Fruit fly (Drosophila melanogaster) whole organism, embryonic: ENCODE data around the gene Polr2I.
A peak's percentile ranks its signal among the peaks of the same experiment; 100 is the strongest.

Experiments
- Awh ChIP-seq: fragments of 200-800 bp; sonication (Bioruptor generic); IDR thresholded peaks from 2 replicates; pipeline ENCODE4, ENCODE4 v1.3.6; 2022; ENCODE audit warnings: missing biosample characterization, missing genetic modification characterization
- C15 ChIP-seq: fragments of 200-800 bp; sonication (Bioruptor generic); IDR thresholded peaks from 3 replicates; pipeline ENCODE4 v1.3.6; 2022; ENCODE audit warnings: missing biosample characterization, missing genetic modification characterization
- CG10462 ChIP-seq: fragments of 200-800 bp; sonication (Bioruptor generic); optimal IDR thresholded peaks from 2 replicates; lab custom pipeline; 2016; ENCODE audit warnings: missing biosample characterization, missing genetic modification characterization
- CG13775 ChIP-seq: fragments of 200-800 bp; sonication (Bioruptor generic); optimal IDR thresholded peaks from 3 replicates; lab custom pipeline; 2017; ENCODE audit warnings: missing biosample characterization, mild to moderate bottlenecking, missing genetic modification characterization
- CG14014 ChIP-seq: fragments of 200-800 bp; sonication (Bioruptor generic); IDR thresholded peaks from 2 replicates; pipeline ENCODE4 v1.3.6; 2022; ENCODE audit warnings: missing biosample characterization, missing genetic modification characterization
- CG14050 ChIP-seq: fragments of 200-800 bp; sonication (Bioruptor generic); IDR thresholded peaks from 3 replicates; pipeline ENCODE4 v1.3.6; 2022; ENCODE audit warnings: missing biosample characterization, missing genetic modification characterization
- CG1603 ChIP-seq: fragments of 200-800 bp; sonication (Bioruptor generic); optimal IDR thresholded peaks from 2 replicates; lab custom pipeline; 2019; ENCODE audit warnings: missing biosample characterization, mild to moderate bottlenecking, missing genetic modification characterization, moderate library complexity
- CG16813 ChIP-seq: fragments of 200-800 bp; sonication (Bioruptor generic); IDR thresholded peaks from 3 replicates; pipeline ENCODE4 v1.3.6; 2022; ENCODE audit warnings: missing biosample characterization, missing genetic modification characterization; ENCODE audit not compliant: partially characterized antibody
- CG18599 ChIP-seq: fragments of 200-800 bp; sonication (Bioruptor generic); optimal IDR thresholded peaks from 3 replicates; lab custom pipeline; 2017; ENCODE audit warnings: missing biosample characterization, missing genetic modification characterization, mild to moderate bottlenecking, moderate library complexity, missing genetic modification reagents
- CG2889 ChIP-seq: fragments of 200-800 bp; sonication (Bioruptor generic); IDR thresholded peaks from 3 replicates; pipeline ENCODE4 v1.3.6; 2022; ENCODE audit warnings: missing biosample characterization, missing genetic modification characterization
- CG33213 ChIP-seq: fragments of 200-800 bp; sonication (Bioruptor generic); optimal IDR thresholded peaks from 3 replicates; lab custom pipeline; 2016; ENCODE audit warnings: missing biosample characterization, missing genetic modification characterization
- CG33557 ChIP-seq: fragments of 200-800 bp; sonication (Bioruptor generic); optimal IDR thresholded peaks from 2 replicates; lab custom pipeline; 2019; ENCODE audit warnings: missing biosample characterization, mild to moderate bottlenecking, missing genetic modification characterization, moderate library complexity
- CG3995 ChIP-seq: fragments of 200-800 bp; sonication (Bioruptor generic); optimal IDR thresholded peaks from 3 replicates; lab custom pipeline; 2016; ENCODE audit warnings: missing biosample characterization, missing genetic modification characterization
- CG4820 ChIP-seq: fragments of 200-800 bp; sonication (Bioruptor generic); optimal IDR thresholded peaks from 3 replicates; lab custom pipeline; 2016; ENCODE audit warnings: missing biosample characterization, missing genetic modification characterization
- CG5953 ChIP-seq: fragments of 200-800 bp; sonication (Bioruptor generic); IDR thresholded peaks from 2 replicates; pipeline ENCODE4 v1.3.6; 2022; ENCODE audit warnings: missing biosample characterization, missing genetic modification characterization
- CG6254 ChIP-seq: fragments of 200-800 bp; sonication (Bioruptor generic); optimal IDR thresholded peaks from 3 replicates; lab custom pipeline; 2017; ENCODE audit warnings: mild to moderate bottlenecking, missing biosample characterization, missing genetic modification reagents, missing genetic modification characterization
- CG7556 ChIP-seq: fragments of 200-800 bp; sonication (Bioruptor generic); optimal IDR thresholded peaks from 2 replicates; lab custom pipeline; 2017; ENCODE audit warnings: missing biosample characterization, mild to moderate bottlenecking, missing genetic modification characterization
- CG9797 ChIP-seq: fragments of 200-800 bp; sonication (Bioruptor generic); optimal IDR thresholded peaks from 3 replicates; lab custom pipeline; 2018; ENCODE audit warnings: missing biosample characterization, mild to moderate bottlenecking, missing genetic modification characterization
- CG9876 ChIP-seq: fragments of 200-800 bp; sonication (Bioruptor generic); optimal IDR thresholded peaks from 2 replicates; lab custom pipeline; 2016; ENCODE audit warnings: missing biosample characterization, missing genetic modification characterization
- Camta ChIP-seq: fragments of 200-800 bp; sonication (Bioruptor generic); optimal IDR thresholded peaks from 2 replicates; lab custom pipeline; 2016; ENCODE audit warnings: missing biosample characterization, missing genetic modification characterization
- Dek ChIP-seq: fragments of 200-800 bp; sonication (Bioruptor generic); optimal IDR thresholded peaks from 3 replicates; lab custom pipeline; 2019; ENCODE audit warnings: missing biosample characterization, mild to moderate bottlenecking, missing genetic modification characterization, moderate library complexity
- Hand ChIP-seq: fragments of 200-800 bp; sonication (Bioruptor generic); optimal IDR thresholded peaks from 2 replicates; lab custom pipeline; 2017; ENCODE audit warnings: mild to moderate bottlenecking, missing biosample characterization, missing genetic modification reagents, missing genetic modification characterization
- Hmx ChIP-seq: fragments of 200-800 bp; sonication (Bioruptor generic); optimal IDR thresholded peaks from 2 replicates; lab custom pipeline; 2016; ENCODE audit warnings: missing biosample characterization, missing genetic modification characterization
- Hr51 ChIP-seq, 2 experiments: fragments of 200-800 bp; sonication (Bioruptor generic); optimal IDR thresholded peaks; 2 replicates in 1 of 2; 3 replicates in 1 of 2; lab custom pipeline; 2016 to 2018; ENCODE audit warnings: missing biosample characterization in 2 of 2, missing genetic modification characterization in 2 of 2, mild to moderate bottlenecking in 1 of 2, moderate library complexity in 1 of 2
- Hr78 ChIP-seq, 2 experiments: fragments of 200-800 bp in 1 of 2; fragments of >200 bp in 1 of 2; sonication (Bioruptor generic) in 1 of 2; optimal IDR thresholded peaks; 2 replicates each; lab custom pipeline; 2017 to 2019; ENCODE audit warnings: missing biosample characterization in 2 of 2, missing genetic modification characterization in 2 of 2, mild to moderate bottlenecking in 1 of 2, moderate library complexity in 1 of 2
- MTF-1 ChIP-seq: fragments of 200-800 bp; sonication (Bioruptor generic); optimal IDR thresholded peaks from 2 replicates; lab custom pipeline; 2018; ENCODE audit warnings: missing biosample characterization, mild to moderate bottlenecking, missing genetic modification characterization, borderline replicate concordance
- NC2β ChIP-seq: fragments of 200-800 bp; sonication (Bioruptor generic); optimal IDR thresholded peaks from 2 replicates; lab custom pipeline; 2016; ENCODE audit warnings: missing biosample characterization, missing genetic modification characterization
- Scr ChIP-seq: fragments of 200-800 bp; sonication (Bioruptor generic); IDR thresholded peaks from 2 replicates; pipeline ENCODE4 v1.3.6; 2022; ENCODE audit warnings: missing biosample characterization, missing genetic modification characterization; ENCODE audit not compliant: partially characterized antibody
- Sin3A ChIP-seq: fragments of >200 bp; optimal IDR thresholded peaks from 2 replicates; lab custom pipeline; 2018
- Sox100B ChIP-seq: fragments of 200-800 bp; sonication (Bioruptor generic); optimal IDR thresholded peaks from 3 replicates; lab custom pipeline; 2018; ENCODE audit warnings: missing biosample characterization, mild to moderate bottlenecking, missing genetic modification characterization
- Sry-β ChIP-seq: fragments of 200-800 bp; sonication (Bioruptor generic); optimal IDR thresholded peaks from 2 replicates; lab custom pipeline; 2018; ENCODE audit warnings: missing biosample characterization, mild to moderate bottlenecking, missing genetic modification characterization, moderate library complexity
- ara ChIP-seq: fragments of 200-800 bp; sonication (Bioruptor generic); IDR thresholded peaks from 2 replicates; pipeline ENCODE4 v1.3.6; 2022; ENCODE audit warnings: missing biosample characterization, missing genetic modification characterization
- bbx ChIP-seq: fragments of 200-800 bp; sonication (Bioruptor generic); IDR thresholded peaks from 2 replicates; pipeline ENCODE4 v1.3.6; 2022; ENCODE audit warnings: missing biosample characterization, missing genetic modification characterization; ENCODE audit not compliant: partially characterized antibody
- cwo ChIP-seq: fragments of 200-800 bp; sonication (Bioruptor generic); optimal IDR thresholded peaks from 3 replicates; lab custom pipeline; 2017; ENCODE audit warnings: missing biosample characterization, missing genetic modification characterization, mild to moderate bottlenecking, moderate library complexity, missing genetic modification reagents
- fd3F ChIP-seq: fragments of 200-800 bp; sonication (Bioruptor generic); optimal IDR thresholded peaks from 2 replicates; lab custom pipeline; 2018; ENCODE audit warnings: missing biosample characterization, mild to moderate bottlenecking, missing genetic modification characterization, moderate library complexity
- gfzf ChIP-seq: fragments of 200-800 bp; sonication (Bioruptor generic); optimal IDR thresholded peaks from 2 replicates; lab custom pipeline; 2016; ENCODE audit warnings: missing biosample characterization, mild to moderate bottlenecking, missing genetic modification characterization, moderate library complexity
- gro ChIP-seq: fragments of 200-800 bp; sonication (Bioruptor generic); optimal IDR thresholded peaks from 2 replicates; lab custom pipeline; 2016; ENCODE audit warnings: missing biosample characterization, missing genetic modification characterization
- ham ChIP-seq: fragments of 200-800 bp; sonication (Bioruptor generic); IDR thresholded peaks from 2 replicates; pipeline ENCODE4 v1.3.6; 2022; ENCODE audit warnings: missing biosample characterization, missing genetic modification characterization
- jumu ChIP-seq: fragments of 200-800 bp; sonication (Bioruptor generic); optimal IDR thresholded peaks from 3 replicates; lab custom pipeline; 2016; ENCODE audit warnings: missing biosample characterization, missing genetic modification characterization
- klu ChIP-seq: fragments of 200-800 bp; sonication (Bioruptor generic); IDR thresholded peaks from 2 replicates; pipeline ENCODE4 v1.3.6; 2022; ENCODE audit warnings: missing biosample characterization, missing genetic modification characterization
- mld ChIP-seq: fragments of 200-800 bp; sonication (Bioruptor generic); IDR thresholded peaks from 3 replicates; pipeline ENCODE4 v1.3.6; 2022; ENCODE audit warnings: missing biosample characterization, missing genetic modification characterization; ENCODE audit not compliant: partially characterized antibody
- org-1 ChIP-seq: fragments of 200-800 bp; sonication (Bioruptor generic); optimal IDR thresholded peaks from 2 replicates; lab custom pipeline; 2017; ENCODE audit warnings: missing biosample characterization, missing genetic modification characterization
- slou ChIP-seq: fragments of 200-800 bp; sonication (Bioruptor generic); optimal IDR thresholded peaks from 3 replicates; lab custom pipeline; 2016; ENCODE audit warnings: missing biosample characterization, missing genetic modification characterization
- sug ChIP-seq: fragments of 200-800 bp; optimal IDR thresholded peaks from 2 replicates; lab custom pipeline; 2019; ENCODE audit warnings: missing biosample characterization, mild to moderate bottlenecking, missing genetic modification characterization, moderate library complexity
- tap ChIP-seq: fragments of 200-800 bp; optimal IDR thresholded peaks from 3 replicates; lab custom pipeline; 2019; ENCODE audit warnings: missing biosample characterization, mild to moderate bottlenecking, missing genetic modification characterization, moderate library complexity
- tll ChIP-seq, 2 experiments: fragments of 200-800 bp in 1 of 2; fragments of >200 bp in 1 of 2; sonication (Bioruptor generic) in 1 of 2; optimal IDR thresholded peaks; 2 replicates each; lab custom pipeline; 2017 to 2019; ENCODE audit warnings: missing biosample characterization in 2 of 2, missing genetic modification characterization in 2 of 2, mild to moderate bottlenecking in 1 of 2, moderate library complexity in 1 of 2
- tx ChIP-seq: fragments of 200-800 bp; sonication (Bioruptor generic); optimal IDR thresholded peaks from 2 replicates; lab custom pipeline; 2016; ENCODE audit warnings: missing biosample characterization, missing genetic modification characterization
- zfh2 ChIP-seq: fragments of 200-800 bp; sonication (Bioruptor generic); optimal IDR thresholded peaks from 2 replicates; lab custom pipeline; 2016; ENCODE audit warnings: missing biosample characterization, missing genetic modification characterization

Gene Polr2I

DNA sequence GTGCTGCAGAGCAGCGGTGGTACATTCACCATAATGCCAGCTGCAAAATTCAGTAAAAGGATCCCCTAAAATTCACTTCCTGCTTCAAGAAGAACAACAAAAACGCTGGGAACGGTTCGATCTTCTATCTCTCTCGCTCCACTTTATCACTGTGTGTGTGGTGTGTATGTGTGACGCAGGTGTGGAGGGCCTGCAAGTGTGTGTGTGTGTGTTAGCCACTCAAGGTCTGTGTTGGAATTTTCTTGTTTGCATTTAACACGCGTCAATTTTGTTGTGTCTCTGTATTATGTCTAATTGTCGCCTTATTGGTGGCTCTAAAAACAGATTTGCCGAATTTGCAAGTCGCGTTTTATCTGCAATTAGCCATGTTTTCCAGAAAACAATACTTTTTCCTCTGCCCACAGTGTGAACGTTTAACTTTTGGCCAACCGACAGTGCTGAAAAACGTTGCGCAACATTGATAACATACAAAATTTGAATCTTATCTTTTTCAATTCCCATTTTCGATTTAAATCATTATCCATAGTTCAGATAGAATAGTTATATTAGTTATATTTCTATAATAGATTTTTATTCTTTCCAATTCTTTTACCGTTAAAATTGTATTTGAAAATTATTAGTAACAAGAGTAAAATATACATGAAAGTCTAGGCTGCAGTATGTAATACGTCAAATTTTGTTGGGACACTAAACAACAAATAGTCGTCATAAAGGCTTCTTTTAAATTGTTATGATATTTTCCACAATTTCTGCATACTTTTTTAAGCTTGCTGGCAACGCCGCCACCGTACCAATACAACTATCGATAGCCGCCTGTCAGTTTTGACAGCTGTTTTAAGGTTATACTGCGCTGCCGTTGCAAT lies 17.6 kb downstream of the Polr2I start, which contains the start of the genes Afti and ATPsynE (continued):
- TF ChIP-seq CG33213 (GFP tag; lab: Kevin White, UChicago), result peak; percentile 50
- TF ChIP-seq CG14014 (GFP tag; lab: Robert Waterston, UW), result peak; percentile 67
- TF ChIP-seq tx, result peak; percentile 19
- TF ChIP-seq CG14050 (GFP tag; lab: Robert Waterston, UW), result peak; percentile 40; the same call in 1 of the 3 replicates
- TF ChIP-seq mld (GFP tag; lab: Robert Waterston, UW), result no peak
- peak; percentile 53 for TF ChIP-seq gfzf (GFP tag; lab: Kevin White, UChicago)
- no peak for TF ChIP-seq Sox100B (GFP tag; lab: Kevin White, UChicago)
- TF ChIP-seq ara (GFP tag; lab: Robert Waterston, UW), result peak; percentile 47; the same call in 1 of the 2 replicates
- peak; percentile 16 for TF ChIP-seq Hmx (GFP tag; lab: Kevin White, UChicago)
- no peak for TF ChIP-seq Hand (GFP tag; lab: Kevin White, UChicago)
- peak; percentile 46 for TF ChIP-seq MTF-1 (GFP tag; lab: Kevin White, UChicago)
- TF ChIP-seq org-1 (GFP tag; lab: Kevin White, UChicago), result no peak
- TF ChIP-seq C15 (GFP tag; lab: Robert Waterston, UW), result no peak
- no peak for TF ChIP-seq CG33557 (GFP tag; lab: Kevin White, UChicago)
- TF ChIP-seq Dek (tag; lab: Kevin White, UChicago), result peak; percentile 54
- no peak for TF ChIP-seq Camta (GFP tag; lab: Kevin White, UChicago)
- peak; percentile 62 for TF ChIP-seq CG9876
- no peak for TF ChIP-seq klu (GFP tag; lab: Robert Waterston, UW)
- TF ChIP-seq ham, result peak; percentile 55; the same call in 1 of the 2 replicates
- peak; percentile 67 for TF ChIP-seq CG1603 (tag; lab: Kevin White, UChicago)
- no peak for TF ChIP-seq tap
- peak; percentile 49 for TF ChIP-seq gro (GFP tag; lab: Kevin White, UChicago)
- peak; percentile 39 for TF ChIP-seq CG6254 (GFP tag; lab: Kevin White, UChicago)
- peak; percentile 48 for TF ChIP-seq CG4820 (GFP tag; lab: Kevin White, UChicago)
- TF ChIP-seq CG5953 (GFP tag; lab: Robert Waterston, UW), result no peak
- TF ChIP-seq Awh, result no peak
- TF ChIP-seq CG9797 (GFP tag; lab: Kevin White, UChicago), result peak; percentile 34
- peak; percentile 69 for TF ChIP-seq CG16813 (GFP tag; lab: Robert Waterston, UW)
- no peak for TF ChIP-seq CG18599 (GFP tag; lab: Kevin White, UChicago)
- peak; percentile 38 for TF ChIP-seq NC2β
- TF ChIP-seq Scr (GFP tag; lab: Robert Waterston, UW), result peak; percentile 69
- no peak for TF ChIP-seq tll (GFP tag; optimal IDR thresholded peaks at IDR 0.05; lab: Kevin White, UChicago)
- no peak for TF ChIP-seq Hr78 (GFP tag; optimal IDR thresholded peaks at IDR 0.05; lab: Kevin White, UChicago)
- TF ChIP-seq sug (tag; lab: Kevin White, UChicago), result peak; percentile 56
- TF ChIP-seq CG3995, result no peak
- TF ChIP-seq cwo, result no peak
- TF ChIP-seq Sin3A (lab: Kevin White, UChicago), result peak; percentile 53
- peak; percentile 62 for TF ChIP-seq fd3F (GFP tag; lab: Kevin White, UChicago)
- peak; percentile 67 for TF ChIP-seq CG13775 (GFP tag; lab: Kevin White, UChicago)
- peak in 1 of 2 experiments; percentile 22 for TF ChIP-seq Hr51 (GFP tag; optimal IDR thresholded peaks at IDR 0.05; lab: Kevin White, UChicago)
- TF ChIP-seq slou (GFP tag; lab: Kevin White, UChicago), result peak; percentile 34
- TF ChIP-seq CG2889 (GFP tag; lab: Robert Waterston, UW), result peak; percentile 64
- TF ChIP-seq CG10462 (GFP tag; lab: Kevin White, UChicago), result peak; percentile 33
- peak; percentile 72 for TF ChIP-seq jumu (GFP tag; lab: Kevin White, UChicago)
- TF ChIP-seq Sry-β (GFP tag; lab: Kevin White, UChicago), result no peak
- TF ChIP-seq bbx, result peak; percentile 66
- peak; percentile 58 for TF ChIP-seq CG7556 (GFP tag; lab: Kevin White, UChicago)
- TF ChIP-seq zfh2 (GFP tag; lab: Kevin White, UChicago), result peak; percentile 73
